Worm (Caenorhabditis elegans) whole organism, early embryonic: Measurements from ENCODE around the gene ZK896.4.

Source experiments
- ama-1 ChIP-seq: fragments of 150-350 bp; optimal IDR thresholded peaks from 2 replicates; lab custom pipeline; 2014
- ceh-36 ChIP-seq: sonication (generic microtip); optimal IDR thresholded peaks from 2 replicates; lab custom pipeline; 2016; ENCODE audit warnings: missing genetic modification characterization, inconsistent platforms, missing compliant biosample characterization
- hmg-4 ChIP-seq: fragments of 200-800 bp; sonication (Bioruptor generic); optimal IDR thresholded peaks from 2 replicates; lab custom pipeline; 2018; ENCODE audit warnings: mild to moderate bottlenecking, missing genetic modification characterization, missing compliant biosample characterization
- hnd-1 ChIP-seq: sonication (generic microtip); optimal IDR thresholded peaks from 2 replicates; lab custom pipeline; 2016; ENCODE audit warnings: missing genetic modification characterization, missing compliant biosample characterization
- sea-1 ChIP-seq: fragments of 200-800 bp; sonication (Bioruptor generic); conservative IDR thresholded peaks from 2 replicates; pipeline ENCODE4 v1.3.6; 2022; ENCODE audit warnings: missing genetic modification characterization, missing compliant biosample characterization

DNA sequence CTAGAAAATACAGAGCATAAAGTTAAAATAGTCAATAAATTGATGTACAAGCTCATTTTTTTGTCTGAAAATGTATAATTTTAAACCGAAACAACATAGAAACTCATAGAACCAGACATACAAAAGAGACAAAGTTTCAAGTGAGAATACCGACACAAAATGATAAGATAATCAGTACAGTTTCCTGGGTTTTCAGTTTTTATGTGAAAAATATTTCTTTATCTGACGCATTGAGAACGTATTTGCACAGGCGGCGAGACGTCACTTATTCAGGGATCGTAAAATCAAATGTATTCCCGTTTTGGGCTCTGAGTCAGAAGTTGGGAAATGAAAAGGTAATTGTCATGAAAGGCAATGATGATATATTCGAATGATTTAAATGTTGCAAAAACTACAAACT, 7.4 kb upstream of the ZK896.4 start, which contains the start of gene K08D8.6:
- no peak for TF ChIP-seq ama-1 (lab: Kevin White, UChicago)
- TF ChIP-seq hnd-1 = no peak
- TF ChIP-seq hmg-4 (GFP tag; lab: Kevin White, UChicago) = no peak
- TF ChIP-seq ceh-36 (tag; lab: Kevin White, UChicago) = no peak
- TF ChIP-seq sea-1 (GFP tag; lab: Robert Waterston, UW) = no peak
